Worm (Caenorhabditis elegans) whole organism, L2 larva: ENCODE measurements around the gene acds-10.

Experiments
- C34F6.9 ChIP-seq: fragments of 150-350 bp; optimal IDR thresholded peaks from 2 replicates; lab custom pipeline; 2014; ENCODE audit warnings: missing biosample characterization, missing genetic modification characterization
- F13H6.1 ChIP-seq: sonication (generic microtip); optimal IDR thresholded peaks from 2 replicates; lab custom pipeline; 2016; ENCODE audit warnings: missing genetic modification characterization, missing compliant biosample characterization
- R02D3.7 ChIP-seq: fragments of 150-350 bp; optimal IDR thresholded peaks from 2 replicates; lab custom pipeline; 2014; ENCODE audit warnings: missing biosample characterization, missing genetic modification characterization
- Y55F3AM.14 ChIP-seq: fragments of 200-800 bp; sonication (Bioruptor generic); optimal IDR thresholded peaks from 2 replicates; lab custom pipeline; 2018; ENCODE audit warnings: mild to moderate bottlenecking, missing genetic modification characterization, missing compliant biosample characterization
- alr-1 ChIP-seq: fragments of 150-350 bp; optimal IDR thresholded peaks from 2 replicates; lab custom pipeline; 2014; ENCODE audit warnings: missing biosample characterization, missing genetic modification characterization
- aly-2 ChIP-seq: fragments of 150-350 bp; optimal IDR thresholded peaks from 2 replicates; lab custom pipeline; 2014; ENCODE audit warnings: missing biosample characterization, missing genetic modification characterization
- ama-1 ChIP-seq: fragments of 150-350 bp; optimal IDR thresholded peaks from 2 replicates; lab custom pipeline; 2018; ENCODE audit warnings: inconsistent platforms
- blmp-1 ChIP-seq: sonication (generic microtip); optimal IDR thresholded peaks from 2 replicates; lab custom pipeline; 2017; ENCODE audit warnings: missing genetic modification characterization, mild to moderate bottlenecking, missing compliant biosample characterization, antibody characterized with exemption, moderate library complexity; ENCODE audit not compliant: insufficient read depth
- ceh-82 ChIP-seq: fragments of 150-350 bp; optimal IDR thresholded peaks from 2 replicates; lab custom pipeline; 2014; ENCODE audit warnings: missing biosample characterization, missing genetic modification characterization
- crh-2 ChIP-seq: sonication (generic microtip); optimal IDR thresholded peaks from 2 replicates; lab custom pipeline; 2017; ENCODE audit warnings: missing biosample characterization, missing genetic modification characterization
- dmd-4 ChIP-seq: sonication (generic microtip); optimal IDR thresholded peaks from 2 replicates; lab custom pipeline; 2017; ENCODE audit warnings: missing biosample characterization, missing genetic modification characterization
- elt-1 ChIP-seq: fragments of 150-350 bp; optimal IDR thresholded peaks from 2 replicates; lab custom pipeline; 2014; ENCODE audit warnings: missing biosample characterization, missing genetic modification characterization
- elt-3 ChIP-seq: sonication (generic microtip); optimal IDR thresholded peaks from 2 replicates; lab custom pipeline; 2017; ENCODE audit warnings: missing biosample characterization, missing genetic modification characterization
- fos-1 ChIP-seq: fragments of 150-350 bp; optimal IDR thresholded peaks from 2 replicates; lab custom pipeline; 2014; ENCODE audit warnings: missing biosample characterization, missing genetic modification characterization
- gmeb-1 ChIP-seq: fragments of 150-350 bp; optimal IDR thresholded peaks from 2 replicates; lab custom pipeline; 2014; ENCODE audit warnings: missing biosample characterization, missing genetic modification characterization
- lin-13 ChIP-seq: fragments of 150-350 bp; optimal IDR thresholded peaks from 2 replicates; lab custom pipeline; 2014; ENCODE audit warnings: missing biosample characterization, missing genetic modification reagents, missing genetic modification characterization
- lin-39 ChIP-seq: fragments of 150-350 bp; optimal IDR thresholded peaks from 2 replicates; lab custom pipeline; 2014; ENCODE audit warnings: missing biosample characterization, missing genetic modification reagents, missing genetic modification characterization
- mbf-1 ChIP-seq: sonication (generic microtip); optimal IDR thresholded peaks from 2 replicates; lab custom pipeline; 2017; ENCODE audit warnings: missing biosample characterization, missing genetic modification characterization
- nhr-10 ChIP-seq: sonication (generic microtip); optimal IDR thresholded peaks from 2 replicates; lab custom pipeline; 2017; ENCODE audit warnings: missing biosample characterization, missing genetic modification characterization
- nhr-11 ChIP-seq: fragments of 150-350 bp; optimal IDR thresholded peaks from 2 replicates; lab custom pipeline; 2014; ENCODE audit warnings: missing biosample characterization, missing genetic modification characterization
- nhr-12 ChIP-seq: fragments of 150-350 bp; optimal IDR thresholded peaks from 2 replicates; lab custom pipeline; 2014; ENCODE audit warnings: missing biosample characterization, missing genetic modification characterization
- nhr-129 ChIP-seq: fragments of 150-350 bp; optimal IDR thresholded peaks from 2 replicates; lab custom pipeline; 2014; ENCODE audit warnings: missing biosample characterization, missing genetic modification characterization
- nhr-21 ChIP-seq: fragments of 150-350 bp; optimal IDR thresholded peaks from 2 replicates; lab custom pipeline; 2014; ENCODE audit warnings: missing biosample characterization, missing genetic modification characterization
- nhr-23 ChIP-seq: fragments of 150-350 bp; optimal IDR thresholded peaks from 2 replicates; lab custom pipeline; 2014; ENCODE audit warnings: missing biosample characterization, missing genetic modification reagents, missing genetic modification characterization
- nhr-237 ChIP-seq: fragments of 150-350 bp; optimal IDR thresholded peaks from 2 replicates; lab custom pipeline; 2014; ENCODE audit warnings: missing biosample characterization, missing genetic modification characterization
- nhr-25 ChIP-seq: fragments of 150-350 bp; sonication (generic microtip); optimal IDR thresholded peaks from 3 replicates; lab custom pipeline; 2014; ENCODE audit warnings: missing biosample characterization, missing genetic modification characterization
- nhr-6 ChIP-seq: fragments of 150-350 bp; optimal IDR thresholded peaks from 2 replicates; lab custom pipeline; 2014; ENCODE audit warnings: missing biosample characterization, missing genetic modification characterization
- nhr-77 ChIP-seq: fragments of 150-350 bp; optimal IDR thresholded peaks from 2 replicates; lab custom pipeline; 2014; ENCODE audit warnings: missing biosample characterization, missing genetic modification characterization
- peb-1 ChIP-seq: fragments of 150-350 bp; optimal IDR thresholded peaks from 2 replicates; lab custom pipeline; 2014; ENCODE audit warnings: missing biosample characterization, missing genetic modification characterization
- sem-4 ChIP-seq: fragments of 150-350 bp; optimal IDR thresholded peaks from 2 replicates; lab custom pipeline; 2014; ENCODE audit warnings: missing biosample characterization, missing genetic modification reagents, missing genetic modification characterization
- sma-3 ChIP-seq: sonication (generic microtip); optimal IDR thresholded peaks from 2 replicates; lab custom pipeline; 2016; ENCODE audit warnings: missing genetic modification reagents, missing genetic modification characterization, missing compliant biosample characterization
- sma-9 ChIP-seq, 2 experiments: fragments of 150-350 bp in 1 of 2; sonication (generic microtip) in 1 of 2; optimal IDR thresholded peaks; 2 replicates each; lab custom pipeline; 2014 to 2016; ENCODE audit warnings: missing genetic modification characterization in 2 of 2, mild to moderate bottlenecking in 1 of 2, missing biosample characterization in 1 of 2, missing compliant biosample characterization in 1 of 2, missing genetic modification reagents in 1 of 2, moderate library complexity in 1 of 2
- snpc-4 ChIP-seq: fragments of 150-350 bp; optimal IDR thresholded peaks from 2 replicates; lab custom pipeline; 2014; ENCODE audit warnings: missing biosample characterization, missing genetic modification characterization
- unc-39 ChIP-seq: fragments of 150-350 bp; optimal IDR thresholded peaks from 2 replicates; lab custom pipeline; 2014; ENCODE audit warnings: missing biosample characterization, missing genetic modification characterization
- unc-55 ChIP-seq: fragments of 150-350 bp; sonication (generic microtip); optimal IDR thresholded peaks from 3 replicates; lab custom pipeline; 2014; ENCODE audit warnings: missing biosample characterization, missing genetic modification reagents, missing genetic modification characterization
- unc-62 ChIP-seq: fragments of 150-350 bp; optimal IDR thresholded peaks from 2 replicates; lab custom pipeline; 2014; ENCODE audit warnings: missing biosample characterization, missing genetic modification reagents, missing genetic modification characterization
- ztf-1 ChIP-seq: fragments of 200-800 bp; sonication (Bioruptor generic); conservative IDR thresholded peaks from 2 replicates; pipeline ENCODE4 v1.3.6; 2022; ENCODE audit warnings: missing genetic modification characterization, missing compliant biosample characterization
- ztf-11 ChIP-seq: sonication (generic microtip); optimal IDR thresholded peaks from 2 replicates; lab custom pipeline; 2017; ENCODE audit warnings: missing biosample characterization, missing genetic modification characterization
- ztf-4 ChIP-seq: fragments of 150-350 bp; optimal IDR thresholded peaks from 2 replicates; lab custom pipeline; 2014; ENCODE audit warnings: missing biosample characterization, missing genetic modification characterization

The acds-10 gene

DNA sequence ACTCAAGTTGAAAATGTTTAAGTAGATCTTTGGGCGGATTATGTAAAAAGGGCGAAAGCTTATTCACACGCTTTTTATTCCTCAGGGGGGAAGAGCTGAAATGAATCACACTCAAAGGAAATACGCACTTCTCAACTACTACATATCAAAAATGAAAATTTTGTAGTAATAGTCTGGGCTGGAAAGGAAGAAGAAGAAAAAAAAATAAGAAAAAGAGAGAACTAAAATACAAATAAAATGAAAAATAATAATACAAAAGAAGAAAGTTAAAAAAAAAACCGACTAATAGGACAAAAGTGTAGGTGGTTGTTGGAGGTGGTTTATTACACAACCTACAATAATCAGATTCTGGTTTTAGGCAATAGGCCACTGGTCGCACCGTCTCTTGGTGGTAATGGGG, 11.6 kb upstream of the acds-10 start, which contains the start of gene K09H11.6:
K09H11.6 (minus strand) TSS at position 101 of the 400 bp plus-strand sequence.
- no peak for TF ChIP-seq lin-39 (tag; lab: Kevin White, UChicago)
- TF ChIP-seq aly-2 (tag; lab: Kevin White, UChicago) = no peak
- no peak for TF ChIP-seq unc-39 (tag; lab: Kevin White, UChicago)
- TF ChIP-seq nhr-6 (tag; lab: Kevin White, UChicago) = no peak
- TF ChIP-seq dmd-4 (tag; lab: Kevin White, UChicago) = no peak
- TF ChIP-seq R02D3.7 (tag; lab: Kevin White, UChicago) = no peak
- no peak for TF ChIP-seq crh-2 (tag; lab: Kevin White, UChicago)
- no peak for TF ChIP-seq nhr-21 (tag; lab: Kevin White, UChicago)
- no peak for TF ChIP-seq nhr-77 (tag; lab: Kevin White, UChicago)
- TF ChIP-seq, all 48 proteins: peak for 0

DNA sequence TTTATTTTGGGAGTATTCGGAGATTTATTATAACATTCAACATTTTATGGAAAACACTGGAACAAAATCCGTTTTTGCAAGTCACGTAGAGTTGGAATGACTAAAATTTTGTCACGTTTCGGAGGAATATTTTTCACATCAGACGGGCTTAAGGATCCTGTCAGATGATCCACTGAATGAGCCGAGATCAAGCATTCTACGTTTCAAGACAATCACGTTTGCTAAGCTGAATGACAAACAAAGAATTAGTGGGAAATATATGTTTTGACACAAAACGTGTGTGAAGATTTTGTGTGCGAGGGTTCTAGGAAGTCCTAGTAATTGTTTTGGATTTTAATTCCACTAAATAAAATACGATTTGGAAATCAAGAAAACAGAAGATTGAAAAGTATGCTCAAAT, 8.2 kb upstream of the acds-10 start:
- no peak for TF ChIP-seq crh-2 (tag; lab: Kevin White, UChicago)
- no peak for TF ChIP-seq R02D3.7 (tag; lab: Kevin White, UChicago)
- no peak for TF ChIP-seq nhr-23 (tag; lab: Kevin White, UChicago)
- TF ChIP-seq fos-1 = no peak
- no peak for TF ChIP-seq blmp-1 (tag; lab: Kevin White, UChicago)
- TF ChIP-seq nhr-129 (tag; lab: Kevin White, UChicago) = no peak
- TF ChIP-seq unc-62 (GFP tag; lab: Kevin White, UChicago) = no peak
- TF ChIP-seq nhr-21 (tag; lab: Kevin White, UChicago) = no peak
- TF ChIP-seq sem-4 (tag; lab: Kevin White, UChicago) = no peak
- TF ChIP-seq peb-1 (tag; lab: Kevin White, UChicago) = no peak
- no peak for TF ChIP-seq Y55F3AM.14 (GFP tag; lab: Kevin White, UChicago)

DNA sequence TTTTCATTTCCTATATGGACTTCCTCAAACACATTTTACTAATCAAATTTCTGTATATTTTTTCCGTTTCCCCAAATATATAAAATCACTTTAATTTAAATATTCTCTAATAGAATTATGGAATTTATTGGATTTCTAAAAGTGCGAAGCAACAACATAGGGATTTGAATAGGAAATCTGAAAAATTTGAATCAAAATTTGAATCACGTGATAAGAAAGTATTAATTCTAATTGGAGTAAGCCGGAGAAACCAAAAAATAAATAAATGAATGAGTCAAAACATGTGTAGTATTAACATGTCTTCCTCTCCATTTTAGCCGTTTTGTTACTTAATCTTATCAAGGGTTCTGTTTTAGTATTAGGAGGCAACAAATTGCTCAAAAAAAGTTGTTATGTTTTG, 6.4 kb upstream of the acds-10 start:
- TF ChIP-seq ztf-1 = no peak
- no peak for TF ChIP-seq blmp-1 (tag; lab: Kevin White, UChicago)
- no peak for TF ChIP-seq nhr-237 (tag; lab: Kevin White, UChicago)
- TF ChIP-seq ceh-82 (tag; lab: Kevin White, UChicago) = no peak
- no peak for TF ChIP-seq C34F6.9
- TF ChIP-seq F13H6.1 (tag; lab: Kevin White, UChicago) = no peak
- no peak for TF ChIP-seq elt-3
- no peak for TF ChIP-seq sma-3
- no peak for TF ChIP-seq elt-1 (tag; lab: Kevin White, UChicago)
- TF ChIP-seq gmeb-1 = no peak
- TF ChIP-seq snpc-4 (tag; lab: Kevin White, UChicago) = no peak

DNA sequence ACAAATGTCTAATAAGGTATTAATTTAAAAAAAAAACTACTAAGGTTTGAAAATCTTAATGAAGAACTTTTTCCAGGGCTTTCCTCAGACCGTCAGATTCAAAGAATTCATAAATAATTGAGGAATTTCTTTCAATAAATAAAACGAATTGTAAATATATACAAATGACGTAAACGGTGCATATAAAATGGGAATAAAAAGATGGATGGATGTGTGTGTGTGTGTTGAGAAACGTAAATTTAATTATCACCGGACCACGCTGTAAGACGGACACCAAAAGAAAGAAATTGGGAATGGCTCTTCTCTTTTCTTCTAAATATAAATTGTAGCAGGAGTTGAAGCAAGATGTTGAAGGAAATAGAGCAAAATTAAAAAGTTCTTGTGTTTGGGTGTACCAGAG, 1.4 kb upstream of the acds-10 start:
- TF ChIP-seq nhr-12 (tag; lab: Kevin White, UChicago) (no peak), ama-1 (lab: Kevin White, UChicago) (no peak), elt-1 (tag; lab: Kevin White, UChicago) (no peak), sma-3 (no peak), peb-1 (tag; lab: Kevin White, UChicago) (no peak), aly-2 (tag; lab: Kevin White, UChicago) (no peak), nhr-10 (tag; lab: Kevin White, UChicago) (no peak), sma-9 (GFP tag; optimal IDR thresholded peaks at IDR 0.05; lab: Kevin White, UChicago) (no peak), sma-9 (tag; optimal IDR thresholded peaks at IDR 0.05; lab: Kevin White, UChicago) (no peak), nhr-77 (tag; lab: Kevin White, UChicago) (no peak), R02D3.7 (tag; lab: Kevin White, UChicago) (no peak), nhr-11 (tag; lab: Kevin White, UChicago) (no peak), fos-1 (no peak), ceh-82 (tag; lab: Kevin White, UChicago) (no peak), nhr-23 (tag; lab: Kevin White, UChicago) (no peak), nhr-129 (tag; lab: Kevin White, UChicago) (no peak), nhr-6 (tag; lab: Kevin White, UChicago) (no peak), unc-39 (tag; lab: Kevin White, UChicago) (no peak), blmp-1 (tag; lab: Kevin White, UChicago) (no peak), nhr-237 (tag; lab: Kevin White, UChicago) (no peak), alr-1 (tag; lab: Kevin White, UChicago) (no peak)

DNA sequence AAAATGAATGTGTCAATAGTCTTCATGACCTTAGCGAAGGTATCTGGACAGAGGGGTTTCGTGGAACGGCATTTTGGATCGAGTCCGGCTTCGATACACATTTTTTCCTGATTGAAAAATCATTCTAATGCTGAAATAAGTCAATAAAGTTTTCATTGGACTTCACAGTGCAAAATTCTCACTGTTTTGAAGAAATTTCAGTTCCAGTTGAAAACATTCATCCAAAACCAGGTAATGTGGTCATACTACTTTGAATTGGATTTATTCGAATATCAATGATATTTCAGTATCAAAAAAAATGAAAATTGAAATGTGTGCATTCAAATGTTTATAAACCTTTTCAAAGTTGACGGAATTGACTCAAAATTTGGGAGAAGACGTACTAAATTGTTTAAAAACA, 5.8 kb downstream of the acds-10 start, which contains the start of gene pgph-1:
pgph-1 (minus strand) TSS at position 101 of the 400 bp plus-strand sequence.
- TF ChIP-seq gmeb-1 (no peak), lin-13 (GFP tag; lab: Kevin White, UChicago) (no peak), ztf-11 (no peak), nhr-25 (tag; lab: Kevin White, UChicago) (no peak), ztf-4 (no peak), mbf-1 (no peak), unc-55 (no peak)
